Fruit fly (Drosophila melanogaster): Measurements from ENCODE around the gene Acbp2.
A peak's percentile ranks its signal among the peaks of the same experiment; 100 is the strongest.

The Acbp2 gene

dm6 chr3L:7094020-7094419 is 37.6 kb upstream of the Acbp2 start (continued):
- TF ChIP-seq Eip74EF (GFP tag; optimal IDR thresholded peaks at IDR 0.05): no peak
- no peak for TF ChIP-seq Trl (optimal IDR thresholded peaks at IDR 0.05)
- no peak for TF ChIP-seq Trl (GFP tag; optimal IDR thresholded peaks at IDR 0.05)
- TF ChIP-seq CG9932 (GFP tag; IDR thresholded peaks at IDR 0.05): no peak
- no peak for TF ChIP-seq Atf6 (GFP tag; IDR thresholded peaks at IDR 0.05)
- TF ChIP-seq z (GFP tag; IDR thresholded peaks at IDR 0.05): no peak
- TF ChIP-seq BtbVII (GFP tag; optimal IDR thresholded peaks at IDR 0.05): no peak
- TF ChIP-seq pzg (GFP tag; optimal IDR thresholded peaks at IDR 0.05): peak; percentile 24
- TF ChIP-seq HmgZ (tag; optimal IDR thresholded peaks at IDR 0.05): no peak
- TF ChIP-seq Sox102F (GFP tag; optimal IDR thresholded peaks at IDR 0.05): no peak
- no peak for TF ChIP-seq nmo (GFP tag; optimal IDR thresholded peaks at IDR 0.05)
- TF ChIP-seq gfzf (GFP tag; optimal IDR thresholded peaks at IDR 0.05): no peak
- no peak for TF ChIP-seq tx (GFP tag; optimal IDR thresholded peaks at IDR 0.05)
- TF ChIP-seq insv (GFP tag; optimal IDR thresholded peaks at IDR 0.05): no peak
- no peak for TF ChIP-seq CG14050 (GFP tag; IDR thresholded peaks at IDR 0.05)
- no peak for TF ChIP-seq HHEX (GFP tag; optimal IDR thresholded peaks at IDR 0.05)
- no peak for TF ChIP-seq Atf3 (GFP tag; optimal IDR thresholded peaks at IDR 0.05)
- TF ChIP-seq en (GFP tag; optimal IDR thresholded peaks at IDR 0.05): no peak
- TF ChIP-seq tin (GFP tag; optimal IDR thresholded peaks at IDR 0.05): no peak
- no peak for TF ChIP-seq trem (tag; optimal IDR thresholded peaks at IDR 0.05)
- TF ChIP-seq ems (GFP tag; optimal IDR thresholded peaks at IDR 0.05): no peak
- no peak for TF ChIP-seq klu (GFP tag; IDR thresholded peaks at IDR 0.05)
- TF ChIP-seq Jarid2 (GFP tag; optimal IDR thresholded peaks at IDR 0.05): no peak
- no peak for TF ChIP-seq Xbp1 (GFP tag; optimal IDR thresholded peaks at IDR 0.05)
- no peak for TF ChIP-seq btn (GFP tag; optimal IDR thresholded peaks at IDR 0.05)
- TF ChIP-seq danr (GFP tag; IDR thresholded peaks at IDR 0.05): no peak
- TF ChIP-seq NC2α (GFP tag; optimal IDR thresholded peaks at IDR 0.05): no peak
- TF ChIP-seq Ssrp (tag; optimal IDR thresholded peaks at IDR 0.05): no peak
- no peak for TF ChIP-seq HLH3B (GFP tag; IDR thresholded peaks at IDR 0.05)
- TF ChIP-seq CG12236 (GFP tag; optimal IDR thresholded peaks at IDR 0.05): no peak
- TF ChIP-seq ind (GFP tag; optimal IDR thresholded peaks at IDR 0.05): no peak
- TF ChIP-seq Myb (GFP tag; optimal IDR thresholded peaks at IDR 0.05): no peak
- TF ChIP-seq sna (GFP tag; IDR thresholded peaks at IDR 0.05; ENCODE audit: partially characterized antibody): 0 out of 2 replicates have a peak, but pooled peaks have one; percentile 17
- TF ChIP-seq CG12659 (GFP tag; optimal IDR thresholded peaks at IDR 0.05): no peak
- no peak for TF ChIP-seq CG6175 (GFP tag; IDR thresholded peaks at IDR 0.05)
- no peak for TF ChIP-seq eve (GFP tag; optimal IDR thresholded peaks at IDR 0.05)
- peak; percentile 57 for TF ChIP-seq HLH4C (GFP tag; IDR thresholded peaks at IDR 0.05; ENCODE audit: partially characterized antibody)
- TF ChIP-seq Dref (GFP tag; IDR thresholded peaks at IDR 0.05): peak; percentile 74
- TF ChIP-seq Asciz (GFP tag; optimal IDR thresholded peaks at IDR 0.05): no peak
- no peak for TF ChIP-seq MESR4 (GFP tag; optimal IDR thresholded peaks at IDR 0.05)
- no peak for TF ChIP-seq CG8089 (GFP tag; optimal IDR thresholded peaks at IDR 0.05)
- no peak for TF ChIP-seq CG14441 (GFP tag; IDR thresholded peaks at IDR 0.05)
- TF ChIP-seq knrl (GFP tag; IDR thresholded peaks at IDR 0.05; ENCODE audit: partially characterized antibody): peak; percentile 63
- no peak for TF ChIP-seq kay (GFP tag; optimal IDR thresholded peaks at IDR 0.05)
- TF ChIP-seq sc (optimal IDR thresholded peaks at IDR 0.05): no peak
- no peak for TF ChIP-seq sc (GFP tag; optimal IDR thresholded peaks at IDR 0.05)
- no peak for TF ChIP-seq zf30C (GFP tag; optimal IDR thresholded peaks at IDR 0.05)
- TF ChIP-seq caup (GFP tag; optimal IDR thresholded peaks at IDR 0.05; ENCODE audit: severe bottlenecking): no peak
- TF ChIP-seq ro (GFP tag; IDR thresholded peaks at IDR 0.05): no peak
- TF ChIP-seq Oaz (GFP tag; IDR thresholded peaks at IDR 0.05): no peak
- no peak for TF ChIP-seq sima (GFP tag; optimal IDR thresholded peaks at IDR 0.05)
- TF ChIP-seq B-H2 (GFP tag; optimal IDR thresholded peaks at IDR 0.05): no peak
